Worm (Caenorhabditis elegans) whole organism, mixed stage, embryonic: Measurements from ENCODE around the gene W09D6.4.

ENCODE experiments used
- bed-3 ChIP-seq: fragments of 200-800 bp; sonication (Bioruptor generic); optimal IDR thresholded peaks from 3 replicates; lab custom pipeline; 2018; ENCODE audit warnings: mild to moderate bottlenecking, missing genetic modification characterization, moderate library complexity, missing compliant biosample characterization
- mab-5 ChIP-seq: fragments of 150-350 bp; optimal IDR thresholded peaks from 2 replicates; lab custom pipeline; 2014; ENCODE audit warnings: missing biosample characterization, missing genetic modification characterization
- nhr-28 ChIP-seq: fragments of 150-350 bp; optimal IDR thresholded peaks from 2 replicates; lab custom pipeline; 2014; ENCODE audit warnings: missing biosample characterization, missing genetic modification characterization

DNA sequence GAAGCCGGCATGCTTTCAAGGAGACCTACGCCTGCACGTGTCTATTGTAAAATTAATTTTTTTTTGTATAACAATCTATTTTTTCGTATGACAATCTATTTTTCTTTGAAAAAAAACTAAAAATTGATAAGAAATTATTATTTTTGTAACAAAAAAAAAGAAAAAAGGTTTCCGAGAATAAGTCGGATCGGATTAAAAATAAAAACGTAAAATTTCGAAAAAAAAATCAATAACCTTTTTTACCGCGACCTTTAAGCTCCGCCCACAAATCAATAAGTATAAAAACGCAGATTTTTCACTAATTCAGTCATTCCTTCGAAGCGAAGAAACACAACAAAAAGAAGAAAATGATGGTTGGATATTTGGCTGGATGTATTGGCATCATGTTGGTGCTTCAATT lies at the start of gene W09D6.4:
- no peak for TF ChIP-seq nhr-28
- no peak for TF ChIP-seq bed-3
- TF ChIP-seq mab-5 (tag; lab: Kevin White, UChicago) = no peak
